Worm (Caenorhabditis elegans) whole organism, early embryonic: Measurements from ENCODE around the gene Y41C4A.21.

Source experiments
- B0310.2 ChIP-seq: sonication (generic microtip); optimal IDR thresholded peaks from 2 replicates; lab custom pipeline; 2016; ENCODE audit warnings: mild to moderate bottlenecking, missing genetic modification characterization, missing compliant biosample characterization
- F13C5.2 ChIP-seq: sonication (generic microtip); optimal IDR thresholded peaks from 2 replicates; lab custom pipeline; 2017; ENCODE audit warnings: mild to moderate bottlenecking, missing genetic modification characterization, inconsistent platforms, missing compliant biosample characterization
- aly-1 ChIP-seq: sonication (generic microtip); optimal IDR thresholded peaks from 2 replicates; lab custom pipeline; 2016; ENCODE audit warnings: missing genetic modification characterization, missing compliant biosample characterization
- ama-1 ChIP-seq: fragments of 150-350 bp; optimal IDR thresholded peaks from 2 replicates; lab custom pipeline; 2014
- ceh-13 ChIP-seq: fragments of 200-800 bp; sonication (Bioruptor generic); optimal IDR thresholded peaks from 2 replicates; lab custom pipeline; 2018; ENCODE audit warnings: mild to moderate bottlenecking, missing genetic modification characterization, missing compliant biosample characterization
- ceh-36 ChIP-seq: sonication (generic microtip); optimal IDR thresholded peaks from 2 replicates; lab custom pipeline; 2016; ENCODE audit warnings: missing genetic modification characterization, inconsistent platforms, missing compliant biosample characterization
- ets-7 ChIP-seq: sonication (generic microtip); optimal IDR thresholded peaks from 2 replicates; lab custom pipeline; 2016; ENCODE audit warnings: missing genotype, missing genetic modification characterization, missing compliant biosample characterization
- flt-1 ChIP-seq: fragments of 200-800 bp; sonication (Bioruptor generic); IDR thresholded peaks from 2 replicates; pipeline ENCODE4 v1.3.6; 2022; ENCODE audit warnings: missing genetic modification characterization, missing compliant biosample characterization
- hmbx-1 ChIP-seq: sonication (generic microtip); optimal IDR thresholded peaks from 2 replicates; lab custom pipeline; 2016; ENCODE audit warnings: mild to moderate bottlenecking, missing genetic modification characterization, missing compliant biosample characterization
- hmg-4 ChIP-seq: fragments of 200-800 bp; sonication (Bioruptor generic); optimal IDR thresholded peaks from 2 replicates; lab custom pipeline; 2018; ENCODE audit warnings: mild to moderate bottlenecking, missing genetic modification characterization, missing compliant biosample characterization
- hnd-1 ChIP-seq: sonication (generic microtip); optimal IDR thresholded peaks from 2 replicates; lab custom pipeline; 2016; ENCODE audit warnings: missing genetic modification characterization, missing compliant biosample characterization
- pes-1 ChIP-seq: fragments of 200-800 bp; sonication (Bioruptor generic); IDR thresholded peaks from 2 replicates; pipeline ENCODE4 v1.3.6; 2022; ENCODE audit warnings: missing genetic modification reagents, missing genetic modification characterization, missing compliant biosample characterization
- scrt-1 ChIP-seq: fragments of 200-800 bp; sonication (Bioruptor generic); IDR thresholded peaks from 2 replicates; pipeline ENCODE4 v1.3.6; 2022; ENCODE audit warnings: missing genetic modification characterization, missing compliant biosample characterization
- sea-1 ChIP-seq: fragments of 200-800 bp; sonication (Bioruptor generic); conservative IDR thresholded peaks from 2 replicates; pipeline ENCODE4 v1.3.6; 2022; ENCODE audit warnings: missing genetic modification characterization, missing compliant biosample characterization
- tbx-11 ChIP-seq: fragments of 200-800 bp; sonication (Bioruptor generic); IDR thresholded peaks from 2 replicates; pipeline ENCODE4 v1.3.6; 2022; ENCODE audit warnings: missing genetic modification characterization, missing compliant biosample characterization
- tbx-37 ChIP-seq: fragments of 200-800 bp; sonication (Bioruptor generic); conservative IDR thresholded peaks from 2 replicates; pipeline ENCODE4 v1.3.6; 2022; ENCODE audit warnings: missing genetic modification reagents, missing genetic modification characterization, missing compliant biosample characterization
- tra-4 ChIP-seq: sonication (generic microtip); optimal IDR thresholded peaks from 2 replicates; lab custom pipeline; 2017; ENCODE audit warnings: missing genetic modification characterization, missing compliant biosample characterization

Gene Y41C4A.21

DNA sequence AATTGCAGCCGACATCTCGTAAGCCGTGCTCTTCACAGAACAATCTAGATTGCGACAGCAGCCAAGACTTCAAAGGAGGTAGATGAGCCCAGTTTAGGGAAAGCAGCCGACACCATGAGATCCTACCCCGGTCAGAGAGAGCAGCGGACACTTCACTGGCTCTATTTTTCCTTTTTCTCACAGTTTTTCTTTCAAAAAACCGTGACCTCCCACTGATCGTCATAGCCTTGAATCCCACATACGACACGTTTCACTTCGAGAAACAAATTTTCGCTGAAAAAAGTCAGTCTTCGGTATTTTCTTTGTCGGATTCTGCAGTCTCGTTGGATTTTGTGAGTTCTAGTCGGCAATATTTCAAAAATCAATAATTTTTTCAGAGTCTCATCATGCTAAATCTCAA is at the start of gene Y41C4A.21:
Gene Y41C4A.21, plus strand, starts transcription at position 301 of the 400 bp plus-strand sequence.
- TF ChIP-seq ceh-36 (no peak), ama-1 (no peak), hmbx-1 (tag; lab: Kevin White, UChicago) (no peak), sea-1 (no peak), scrt-1 (no peak), flt-1 (GFP tag; lab: Robert Waterston, UW) (no peak), B0310.2 (tag; lab: Kevin White, UChicago) (no peak), ets-7 (tag; lab: Kevin White, UChicago) (no peak), hnd-1 (tag; lab: Kevin White, UChicago) (no peak)

DNA sequence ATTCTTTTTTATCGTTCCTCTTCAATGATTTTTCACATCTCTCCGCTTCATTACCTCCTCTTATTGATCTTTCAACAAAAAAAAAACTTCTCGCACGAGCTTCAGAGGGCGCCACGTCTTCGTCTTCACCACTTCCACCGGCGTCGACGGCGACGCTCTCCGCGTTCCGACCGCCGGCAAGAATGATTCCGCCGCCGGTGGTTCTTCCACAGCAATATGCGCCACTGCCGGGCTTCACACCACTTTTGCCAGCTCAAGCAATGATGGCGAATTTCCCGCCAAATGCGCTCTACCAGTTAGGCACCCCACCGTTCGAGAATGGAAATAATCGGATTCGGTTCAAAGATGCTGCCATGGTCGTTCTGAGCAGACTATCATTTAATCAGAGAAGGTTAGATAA is 49.1 kb upstream of the Y41C4A.21 start:
- TF ChIP-seq B0310.2 (tag; lab: Kevin White, UChicago) (no peak), hmg-4 (GFP tag; lab: Kevin White, UChicago) (no peak), hnd-1 (tag; lab: Kevin White, UChicago) (no peak), tbx-37 (GFP tag; lab: Robert Waterston, UW) (no peak), ceh-13 (GFP tag; lab: Kevin White, UChicago) (no peak)

ce11 chrIII:11683790-11684189 is 48.4 kb upstream of the Y41C4A.21 start:
- TF ChIP-seq hmbx-1 (tag; lab: Kevin White, UChicago) (no peak), pes-1 (GFP tag; lab: Robert Waterston, UW) (no peak), tbx-11 (GFP tag; lab: Robert Waterston, UW) (no peak)

DNA sequence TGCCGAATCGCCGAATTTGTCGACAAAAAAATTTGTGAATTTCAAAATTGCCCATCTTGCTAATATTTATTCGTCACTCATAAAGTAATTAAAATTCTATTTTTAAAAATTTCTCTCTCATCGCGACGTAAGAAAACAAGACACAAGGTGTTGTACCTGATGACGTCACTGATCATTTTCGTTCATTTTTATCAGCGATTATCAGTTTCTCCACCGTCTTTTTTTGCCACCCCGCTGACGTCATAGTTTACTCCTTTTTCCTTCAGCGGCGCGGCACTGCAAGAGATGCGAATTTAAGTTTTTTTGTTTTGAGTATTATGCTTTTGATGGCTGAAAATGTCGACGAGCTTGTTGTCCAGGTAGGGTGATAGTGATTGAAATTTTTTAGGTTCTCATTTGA is 47.4 kb upstream of the Y41C4A.21 start:
- TF ChIP-seq scrt-1 (no peak), pes-1 (GFP tag; lab: Robert Waterston, UW) (no peak), hnd-1 (tag; lab: Kevin White, UChicago) (no peak), hmbx-1 (tag; lab: Kevin White, UChicago) (no peak), tbx-37 (GFP tag; lab: Robert Waterston, UW) (no peak), tbx-11 (GFP tag; lab: Robert Waterston, UW) (no peak), B0310.2 (tag; lab: Kevin White, UChicago) (no peak), ceh-36 (no peak), ets-7 (tag; lab: Kevin White, UChicago) (no peak), aly-1 (tag; lab: Kevin White, UChicago) (no peak), flt-1 (GFP tag; lab: Robert Waterston, UW) (no peak), ama-1 (no peak), tra-4 (tag; lab: Kevin White, UChicago) (no peak), hmg-4 (GFP tag; lab: Kevin White, UChicago) (no peak), ceh-13 (GFP tag; lab: Kevin White, UChicago) (no peak), sea-1 (no peak), F13C5.2 (tag; lab: Kevin White, UChicago) (no peak)

DNA sequence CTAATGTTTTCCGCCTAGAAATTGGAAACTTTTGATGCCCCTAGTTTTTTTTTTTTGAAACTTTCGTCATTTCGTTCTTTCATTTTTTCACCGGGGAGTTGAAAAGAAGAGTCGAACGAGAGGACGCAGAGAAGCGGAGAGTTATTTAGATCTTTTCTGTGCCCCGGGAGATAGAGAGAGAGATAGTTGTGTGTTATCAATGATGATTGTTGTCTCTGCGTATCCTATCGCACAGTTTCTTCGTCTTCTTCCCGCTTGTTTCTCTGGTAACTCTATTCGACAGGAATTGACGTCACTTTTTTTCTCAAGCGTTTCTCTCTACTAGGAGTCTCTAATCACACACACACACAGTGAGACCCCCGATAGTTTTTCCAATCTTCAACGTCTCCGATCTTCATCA is 42.9 kb upstream of the Y41C4A.21 start:
- TF ChIP-seq flt-1 (GFP tag; lab: Robert Waterston, UW) (no peak), ceh-36 (no peak), ets-7 (tag; lab: Kevin White, UChicago) (no peak), scrt-1 (no peak), F13C5.2 (tag; lab: Kevin White, UChicago) (no peak), hnd-1 (tag; lab: Kevin White, UChicago) (no peak), tbx-37 (GFP tag; lab: Robert Waterston, UW) (no peak), B0310.2 (tag; lab: Kevin White, UChicago) (no peak), hmbx-1 (tag; lab: Kevin White, UChicago) (no peak), ceh-13 (GFP tag; lab: Kevin White, UChicago) (no peak), ama-1 (no peak), tbx-11 (GFP tag; lab: Robert Waterston, UW) (no peak), hmg-4 (GFP tag; lab: Kevin White, UChicago) (no peak)

- no peak for TF ChIP-seq flt-1 (GFP tag; lab: Robert Waterston, UW)
- TF ChIP-seq aly-1 (tag; lab: Kevin White, UChicago), result no peak
- TF ChIP-seq F13C5.2 (tag; lab: Kevin White, UChicago), result no peak
- no peak for TF ChIP-seq B0310.2 (tag; lab: Kevin White, UChicago)
- no peak for TF ChIP-seq tra-4 (tag; lab: Kevin White, UChicago)
- TF ChIP-seq ama-1, result no peak
- TF ChIP-seq sea-1, result no peak
- TF ChIP-seq tbx-11 (GFP tag; lab: Robert Waterston, UW), result no peak
- no peak for TF ChIP-seq tbx-37 (GFP tag; lab: Robert Waterston, UW)
Measured at ce11 chrIII:11689887-11690286, 42.3 kb upstream of the Y41C4A.21 start.

DNA sequence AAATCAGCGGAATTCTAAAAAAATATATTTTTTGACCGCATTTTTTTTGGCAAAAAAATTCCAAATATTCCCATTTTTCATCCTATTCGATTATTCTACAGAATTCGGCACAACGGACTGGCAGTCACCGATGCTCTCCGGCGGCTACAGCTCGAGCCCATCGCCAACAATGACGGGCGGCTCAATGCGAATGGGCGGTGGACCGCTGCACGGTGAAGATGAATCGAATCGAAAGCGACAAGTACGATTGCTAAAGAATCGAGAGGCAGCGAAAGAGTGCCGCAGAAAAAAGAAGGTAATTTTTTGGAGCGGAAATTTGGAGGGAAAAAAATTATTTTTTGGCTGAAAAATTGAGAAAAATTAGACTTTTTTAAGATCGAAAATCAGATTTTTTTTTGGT is 39.8 kb upstream of the Y41C4A.21 start:
- TF ChIP-seq sea-1 (no peak), aly-1 (tag; lab: Kevin White, UChicago) (no peak), hnd-1 (tag; lab: Kevin White, UChicago) (no peak), tra-4 (tag; lab: Kevin White, UChicago) (no peak), pes-1 (GFP tag; lab: Robert Waterston, UW) (no peak), ets-7 (tag; lab: Kevin White, UChicago) (no peak), F13C5.2 (tag; lab: Kevin White, UChicago) (no peak), B0310.2 (tag; lab: Kevin White, UChicago) (no peak)

ce11 chrIII:11694506-11694947 is 37.6 kb upstream of the Y41C4A.21 start:
- TF ChIP-seq scrt-1 (0 out of 2 replicates have a peak, but pooled peaks have one; percentile 9), tbx-11 (GFP tag; lab: Robert Waterston, UW) (no peak)
